Worm (Caenorhabditis elegans): ENCODE measurements around the gene ZK945.4.

The ZK945.4 gene

ce11 chrII:10060508-10060907 lies 45.0 kb downstream of the ZK945.4 start, which contains the start of gene stg-1:
TSS of gene stg-1 (minus strand) at chrII:10060660.
- no peak for TF ChIP-seq mep-1 (tag; optimal IDR thresholded peaks at IDR 0.05)
- peak; percentile 66 for TF ChIP-seq ces-1 (GFP tag; optimal IDR thresholded peaks at IDR 0.05)

ce11 chrII:10056545-10057038 lies 48.9 kb downstream of the ZK945.4 start, which contains the start of gene C18D1.2:
TSS of gene C18D1.2 (plus strand) at chrII:10056988.
- TF ChIP-seq sptf-1 (tag; optimal IDR thresholded peaks at IDR 0.05): no peak
- no peak for TF ChIP-seq nhr-12 (tag; optimal IDR thresholded peaks at IDR 0.05)
- TF ChIP-seq bed-3 (GFP tag; optimal IDR thresholded peaks at IDR 0.05): no peak
- no peak for TF ChIP-seq unc-39 (tag; optimal IDR thresholded peaks at IDR 0.05)
- no peak for TF ChIP-seq unc-62 (GFP tag; optimal IDR thresholded peaks at IDR 0.05)
- no peak for TF ChIP-seq nhr-28 (tag; optimal IDR thresholded peaks at IDR 0.05)
- no peak for TF ChIP-seq hlh-1 (tag; optimal IDR thresholded peaks at IDR 0.05)
- no peak for TF ChIP-seq zip-8 (tag; optimal IDR thresholded peaks at IDR 0.05)
- TF ChIP-seq mep-1 (tag; optimal IDR thresholded peaks at IDR 0.05): no peak
- TF ChIP-seq blmp-1 (tag; optimal IDR thresholded peaks at IDR 0.05): no peak

Measured in whole organism, mixed stage, embryonic.